Fruit fly (Drosophila melanogaster) whole organism, pupa: ENCODE measurements around the gene Mkp3.
A peak's percentile ranks its signal among the peaks of the same experiment; 100 is the strongest.

ENCODE experiments used
- CG12605 ChIP-seq: fragments of 200-800 bp; sonication (Bioruptor generic); IDR thresholded peaks from 2 replicates; pipeline ENCODE4 v1.3.6; 2022; ENCODE audit warnings: missing biosample characterization, missing genetic modification characterization
- CG17806 ChIP-seq: fragments of 200-800 bp; sonication (Bioruptor generic); optimal IDR thresholded peaks from 2 replicates; lab custom pipeline; 2018; ENCODE audit warnings: missing biosample characterization, mild to moderate bottlenecking, missing genetic modification characterization, moderate library complexity
- CG8301 ChIP-seq: fragments of 200-800 bp; sonication (Bioruptor generic); optimal IDR thresholded peaks from 2 replicates; lab custom pipeline; 2018; ENCODE audit warnings: missing biosample characterization, mild to moderate bottlenecking, missing genetic modification characterization
- D1 ChIP-seq: fragments of 200-800 bp; sonication (Bioruptor generic); optimal IDR thresholded peaks from 2 replicates; lab custom pipeline; 2018; ENCODE audit warnings: missing biosample characterization, mild to moderate bottlenecking, missing genetic modification characterization, moderate library complexity
- EcR ChIP-seq: fragments of 200-800 bp; sonication (Bioruptor generic); optimal IDR thresholded peaks from 3 replicates; lab custom pipeline; 2019; ENCODE audit warnings: missing biosample characterization, missing genetic modification characterization, mild to moderate bottlenecking, moderate library complexity, missing genetic modification reagents
- Pif1B ChIP-seq: fragments of 200-800 bp; sonication (Bioruptor generic); optimal IDR thresholded peaks from 3 replicates; lab custom pipeline; 2016; ENCODE audit warnings: missing biosample characterization, missing genetic modification characterization

DNA sequence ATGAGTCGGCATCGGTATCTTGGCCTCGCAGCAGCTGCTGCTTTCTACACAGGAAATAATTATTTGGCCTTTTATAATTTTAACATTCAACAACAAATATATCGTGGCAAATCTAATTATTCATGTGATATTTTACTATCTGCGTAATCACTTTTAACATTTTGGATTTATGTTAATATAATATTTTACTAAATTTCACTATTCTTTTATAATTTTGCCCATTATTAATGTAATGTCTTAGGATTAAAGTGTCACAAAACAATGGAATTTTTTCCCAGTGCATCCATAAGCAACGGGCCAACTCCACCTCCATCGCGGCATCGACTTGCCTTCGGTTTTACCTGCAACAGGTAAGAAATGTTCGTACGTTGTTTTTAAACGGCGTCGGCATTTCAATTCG lies 43.7 kb downstream of the Mkp3 start:
- TF ChIP-seq CG17806: peak; percentile 96
- TF ChIP-seq CG12605 (GFP tag; lab: Robert Waterston, UW): peak; percentile 84
- peak; percentile 91 for TF ChIP-seq Pif1B (GFP tag; lab: Kevin White, UChicago)
- no peak for TF ChIP-seq EcR (GFP tag; lab: Kevin White, UChicago)
- peak; percentile 95 for TF ChIP-seq CG8301 (tag; lab: Kevin White, UChicago)
- peak; percentile 95 for TF ChIP-seq D1 (tag; lab: Kevin White, UChicago)
